Fruit fly (Drosophila melanogaster) whole organism, prepupa: ENCODE results near the gene ich.

ENCODE experiments used
- Blimp-1 ChIP-seq: fragments of 200-800 bp; sonication (Bioruptor generic); optimal IDR thresholded peaks from 3 replicates; lab custom pipeline; 2017; ENCODE audit warnings: missing biosample characterization, missing genetic modification characterization, mild to moderate bottlenecking, moderate library complexity, missing genetic modification reagents
- CG10631 ChIP-seq: fragments of 200-800 bp; sonication (Bioruptor generic); optimal IDR thresholded peaks from 2 replicates; lab custom pipeline; 2016; ENCODE audit warnings: missing biosample characterization, missing genetic modification characterization
- CG10669 ChIP-seq: fragments of 200-800 bp; sonication (Bioruptor generic); optimal IDR thresholded peaks from 3 replicates; lab custom pipeline; 2018; ENCODE audit warnings: missing biosample characterization, mild to moderate bottlenecking, missing genetic modification characterization, moderate library complexity
- CG11294 ChIP-seq: fragments of 200-800 bp; sonication (Bioruptor generic); IDR thresholded peaks from 2 replicates; pipeline ENCODE4 v1.3.6; 2022; ENCODE audit warnings: missing biosample characterization, missing genetic modification characterization
- CG11762 ChIP-seq: fragments of 200-800 bp; sonication (Bioruptor generic); optimal IDR thresholded peaks from 3 replicates; lab custom pipeline; 2016; ENCODE audit warnings: missing biosample characterization, missing genetic modification characterization; ENCODE audit not compliant: insufficient read depth
- CG11902 ChIP-seq: fragments of 200-800 bp; sonication (Bioruptor generic); optimal IDR thresholded peaks from 3 replicates; lab custom pipeline; 2016; ENCODE audit warnings: missing biosample characterization, missing genetic modification characterization
- CG15336 ChIP-seq: fragments of 200-800 bp; sonication (Bioruptor generic); IDR thresholded peaks from 2 replicates; pipeline ENCODE4 v1.3.6; 2022; ENCODE audit warnings: missing biosample characterization, missing genetic modification characterization
- CG1621 ChIP-seq: fragments of 200-800 bp; sonication (Bioruptor generic); optimal IDR thresholded peaks from 3 replicates; lab custom pipeline; 2018; ENCODE audit warnings: missing biosample characterization, mild to moderate bottlenecking, missing genetic modification characterization
- CG16779 ChIP-seq: fragments of 200-800 bp; sonication (Bioruptor generic); optimal IDR thresholded peaks from 3 replicates; lab custom pipeline; 2017; ENCODE audit warnings: missing biosample characterization, mild to moderate bottlenecking, missing genetic modification characterization
- CG3032 ChIP-seq: fragments of 200-800 bp; optimal IDR thresholded peaks from 2 replicates; lab custom pipeline; 2019; ENCODE audit warnings: missing biosample characterization, mild to moderate bottlenecking, missing genetic modification characterization, moderate library complexity
- CG31627 ChIP-seq: fragments of 200-800 bp; sonication (Bioruptor generic); optimal IDR thresholded peaks from 3 replicates; lab custom pipeline; 2016; ENCODE audit warnings: missing biosample characterization, missing genetic modification characterization
- CG32006 ChIP-seq: fragments of 200-800 bp; sonication (Bioruptor generic); optimal IDR thresholded peaks from 3 replicates; lab custom pipeline; 2017; ENCODE audit warnings: missing biosample characterization, mild to moderate bottlenecking, missing genetic modification characterization
- CG34406 ChIP-seq: fragments of 200-800 bp; sonication (Bioruptor generic); optimal IDR thresholded peaks from 3 replicates; lab custom pipeline; 2016; ENCODE audit warnings: missing biosample characterization, missing genetic modification characterization
- CG3919 ChIP-seq: fragments of 200-800 bp; sonication (Bioruptor generic); optimal IDR thresholded peaks from 3 replicates; lab custom pipeline; 2016; ENCODE audit warnings: missing biosample characterization, missing genetic modification characterization
- CG4318 ChIP-seq: fragments of 200-800 bp; sonication (Bioruptor generic); optimal IDR thresholded peaks from 3 replicates; lab custom pipeline; 2017; ENCODE audit warnings: missing biosample characterization, mild to moderate bottlenecking, missing genetic modification characterization
- CG6276 ChIP-seq: fragments of 200-800 bp; sonication (Bioruptor generic); optimal IDR thresholded peaks from 2 replicates; lab custom pipeline; 2017; ENCODE audit warnings: missing biosample characterization, mild to moderate bottlenecking, missing genetic modification characterization
- CG6792 ChIP-seq: fragments of 200-800 bp; sonication (Bioruptor generic); optimal IDR thresholded peaks from 3 replicates; lab custom pipeline; 2016; ENCODE audit warnings: missing biosample characterization, missing genetic modification characterization
- CG8119 ChIP-seq: fragments of 200-800 bp; sonication (Bioruptor generic); IDR thresholded peaks from 3 replicates; pipeline ENCODE4 v1.3.6; 2022; ENCODE audit warnings: missing biosample characterization, missing genetic modification characterization
- CG8319 ChIP-seq: fragments of 200-800 bp; sonication (Bioruptor generic); optimal IDR thresholded peaks from 3 replicates; lab custom pipeline; 2016; ENCODE audit warnings: missing biosample characterization, missing genetic modification characterization
- CG8632 ChIP-seq: fragments of 200-800 bp; sonication (Bioruptor generic); optimal IDR thresholded peaks from 3 replicates; lab custom pipeline; 2016; ENCODE audit warnings: missing biosample characterization, missing genetic modification characterization
- Eip75B ChIP-seq: fragments of 200-800 bp; sonication (Bioruptor generic); optimal IDR thresholded peaks from 3 replicates; lab custom pipeline; 2016; ENCODE audit warnings: missing biosample characterization, missing genetic modification characterization
- Eip78C ChIP-seq: fragments of 200-800 bp; sonication (Bioruptor generic); peaks from one replicate; lab custom pipeline; 2016; ENCODE audit warnings: missing biosample characterization, missing genetic modification characterization
- Eip93F ChIP-seq: fragments of 200-800 bp; sonication (Bioruptor generic); optimal IDR thresholded peaks from 2 replicates; lab custom pipeline; 2016; ENCODE audit warnings: missing biosample characterization, mild to moderate bottlenecking, missing genetic modification characterization
- Ets21C ChIP-seq: fragments of 200-800 bp; sonication (Bioruptor generic); optimal IDR thresholded peaks from 3 replicates; lab custom pipeline; 2016; ENCODE audit warnings: missing biosample characterization, missing genetic modification characterization
- Ets96B ChIP-seq: fragments of 200-800 bp; optimal IDR thresholded peaks from 2 replicates; lab custom pipeline; 2019; ENCODE audit warnings: missing biosample characterization, mild to moderate bottlenecking, missing genetic modification characterization, moderate library complexity
- Gug ChIP-seq: fragments of 200-800 bp; sonication (Bioruptor generic); IDR thresholded peaks from 2 replicates; pipeline ENCODE4 v1.3.6; 2022; ENCODE audit warnings: missing biosample characterization, missing genetic modification characterization
- Hr38 ChIP-seq: sonication (Bioruptor generic); optimal IDR thresholded peaks from 2 replicates; lab custom pipeline; 2016; ENCODE audit warnings: missing biosample characterization, missing genetic modification characterization
- Hr4 ChIP-seq: fragments of 200-800 bp; sonication (Bioruptor generic); optimal IDR thresholded peaks from 3 replicates; lab custom pipeline; 2016; ENCODE audit warnings: missing biosample characterization, missing genetic modification characterization
- Lpt ChIP-seq: fragments of 200-800 bp; sonication (Bioruptor generic); optimal IDR thresholded peaks from 3 replicates; lab custom pipeline; 2016; ENCODE audit warnings: missing biosample characterization, missing genetic modification characterization
- Met ChIP-seq: fragments of 200-800 bp; sonication (Bioruptor generic); optimal IDR thresholded peaks from 3 replicates; lab custom pipeline; 2016; ENCODE audit warnings: missing biosample characterization, missing genetic modification characterization
- OdsH ChIP-seq: fragments of 200-800 bp; sonication (Bioruptor generic); optimal IDR thresholded peaks from 3 replicates; lab custom pipeline; 2016; ENCODE audit warnings: missing biosample characterization, missing genetic modification characterization
- Smox ChIP-seq: fragments of 200-800 bp; sonication (Bioruptor generic); optimal IDR thresholded peaks from 3 replicates; lab custom pipeline; 2016; ENCODE audit warnings: missing biosample characterization, missing genetic modification characterization
- Sox102F ChIP-seq: fragments of 200-800 bp; sonication (Bioruptor generic); optimal IDR thresholded peaks from 2 replicates; lab custom pipeline; 2016; ENCODE audit warnings: missing biosample characterization, mild to moderate bottlenecking, missing genetic modification characterization
- Sox14 ChIP-seq: fragments of 200-800 bp; sonication (Bioruptor generic); optimal IDR thresholded peaks from 3 replicates; lab custom pipeline; 2016; ENCODE audit warnings: missing biosample characterization, missing genetic modification characterization
- Sox15 ChIP-seq: fragments of 200-800 bp; sonication (Bioruptor generic); optimal IDR thresholded peaks from 3 replicates; lab custom pipeline; 2016; ENCODE audit warnings: missing biosample characterization, missing genetic modification characterization
- achi ChIP-seq: fragments of 200-800 bp; sonication (Bioruptor generic); optimal IDR thresholded peaks from 3 replicates; lab custom pipeline; 2016; ENCODE audit warnings: missing biosample characterization, missing genetic modification characterization
- acj6 ChIP-seq: fragments of 200-800 bp; sonication (Bioruptor generic); optimal IDR thresholded peaks from 3 replicates; lab custom pipeline; 2016; ENCODE audit warnings: missing biosample characterization, missing genetic modification characterization
- cyc ChIP-seq: fragments of 200-800 bp; sonication (Bioruptor generic); optimal IDR thresholded peaks from 3 replicates; lab custom pipeline; 2016; ENCODE audit warnings: missing biosample characterization, missing genetic modification characterization
- dac ChIP-seq: fragments of 200-800 bp; sonication (Bioruptor generic); optimal IDR thresholded peaks from 2 replicates; lab custom pipeline; 2017; ENCODE audit warnings: missing biosample characterization, mild to moderate bottlenecking, missing genetic modification characterization
- dsx ChIP-seq: fragments of 200-800 bp; optimal IDR thresholded peaks from 3 replicates; lab custom pipeline; 2019; ENCODE audit warnings: missing biosample characterization, mild to moderate bottlenecking, missing genetic modification characterization, moderate library complexity; ENCODE audit not compliant: poor library complexity, severe bottlenecking
- esn ChIP-seq: fragments of 200-800 bp; sonication (Bioruptor generic); optimal IDR thresholded peaks from 2 replicates; lab custom pipeline; 2016; ENCODE audit warnings: missing biosample characterization, mild to moderate bottlenecking, missing genetic modification characterization, moderate library complexity
- fd85E ChIP-seq: fragments of 200-800 bp; sonication (Bioruptor generic); optimal IDR thresholded peaks from 3 replicates; lab custom pipeline; 2016; ENCODE audit warnings: missing biosample characterization, missing genetic modification characterization
- fkh ChIP-seq: fragments of 200-800 bp; sonication (Bioruptor generic); optimal IDR thresholded peaks from 3 replicates; lab custom pipeline; 2017; ENCODE audit warnings: missing biosample characterization, mild to moderate bottlenecking, missing genetic modification characterization, moderate library complexity
- net ChIP-seq: fragments of 200-800 bp; sonication (Bioruptor generic); optimal IDR thresholded peaks from 3 replicates; lab custom pipeline; 2016; ENCODE audit warnings: missing biosample characterization, missing genetic modification characterization
- pdm3 ChIP-seq: fragments of 200-800 bp; sonication (Bioruptor generic); optimal IDR thresholded peaks from 3 replicates; lab custom pipeline; 2016; ENCODE audit warnings: missing biosample characterization, missing genetic modification characterization
- salr ChIP-seq, 2 experiments: fragments of 200-800 bp; sonication (Bioruptor generic); optimal IDR thresholded peaks; 3 replicates each; lab custom pipeline; 2016 to 2018; ENCODE audit warnings: missing biosample characterization in 2 of 2, missing genetic modification characterization in 2 of 2, mild to moderate bottlenecking in 1 of 2
- spab ChIP-seq: fragments of 200-800 bp; sonication (Bioruptor generic); optimal IDR thresholded peaks from 2 replicates; lab custom pipeline; 2017; ENCODE audit warnings: missing biosample characterization, mild to moderate bottlenecking, missing genetic modification characterization, missing genetic modification reagents
- ss ChIP-seq, 2 experiments: fragments of 200-800 bp; sonication (Bioruptor generic); optimal IDR thresholded peaks; 2 replicates in 1 of 2; 3 replicates in 1 of 2; lab custom pipeline; 2017 to 2018; ENCODE audit warnings: mild to moderate bottlenecking in 2 of 2, missing biosample characterization in 2 of 2, missing genetic modification characterization in 2 of 2, moderate library complexity in 1 of 2
- svp ChIP-seq: fragments of 200-800 bp; sonication (Bioruptor generic); peaks from one replicate; lab custom pipeline; 2016; ENCODE audit warnings: missing biosample characterization, missing genetic modification characterization
- topi ChIP-seq: fragments of 200-800 bp; sonication (Bioruptor generic); optimal IDR thresholded peaks from 3 replicates; lab custom pipeline; 2016; ENCODE audit warnings: missing biosample characterization, missing genetic modification characterization
- vri ChIP-seq: fragments of 200-800 bp; sonication (Bioruptor generic); optimal IDR thresholded peaks from 3 replicates; lab custom pipeline; 2016; ENCODE audit warnings: missing biosample characterization, mild to moderate bottlenecking, missing genetic modification characterization

Gene ich

DNA sequence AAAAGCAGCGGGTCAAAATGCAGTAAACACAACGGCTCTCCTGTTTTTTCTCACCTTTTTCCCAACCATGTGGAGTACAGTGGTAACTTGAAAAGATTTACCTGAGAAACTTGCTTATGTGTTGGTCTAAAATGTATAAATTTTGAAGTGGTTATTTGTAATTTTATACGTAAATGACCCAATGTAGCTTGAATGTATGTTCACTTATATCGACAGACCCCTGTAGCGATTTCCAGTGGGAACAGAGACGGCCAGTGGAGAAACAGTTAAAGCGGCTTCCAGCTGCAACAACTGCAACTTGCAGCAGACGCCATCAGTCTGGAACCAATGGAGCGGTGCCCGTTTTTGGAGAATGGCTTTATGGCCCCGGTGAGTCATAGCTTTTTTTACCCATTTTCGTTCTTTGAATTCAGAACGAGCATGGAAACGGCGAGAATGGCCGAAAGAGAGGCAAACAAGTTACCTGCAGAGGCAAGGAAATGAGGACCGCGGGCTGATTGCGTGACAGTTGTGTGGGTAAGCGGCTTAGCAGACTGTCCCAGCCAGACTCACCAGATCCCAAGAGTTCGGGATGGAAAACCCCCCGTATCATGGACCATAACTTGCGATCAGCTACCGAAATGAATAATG, 36.8 kb downstream of the ich start:
- peak; percentile 94 for TF ChIP-seq Ets96B (tag; lab: Kevin White, UChicago)
- TF ChIP-seq fd85E: peak; percentile 93
- TF ChIP-seq Lpt (GFP tag; lab: Kevin White, UChicago): peak; percentile 96
- TF ChIP-seq net (GFP tag; lab: Kevin White, UChicago): peak; percentile 87
- peak; percentile 74 for TF ChIP-seq CG6276 (GFP tag; lab: Kevin White, UChicago)
- peak; percentile 95 for TF ChIP-seq svp (GFP tag; lab: Kevin White, UChicago)
- peak; percentile 70 for TF ChIP-seq CG4318 (GFP tag; lab: Kevin White, UChicago)
- peak; percentile 82 for TF ChIP-seq CG8632
- TF ChIP-seq ss (GFP tag; optimal IDR thresholded peaks at IDR 0.05; lab: Kevin White, UChicago): peak; percentile 79 to 92
- TF ChIP-seq topi (GFP tag; lab: Kevin White, UChicago): peak; percentile 93
- peak; percentile 89 for TF ChIP-seq CG11902 (GFP tag; lab: Kevin White, UChicago)
- peak; percentile 92 for TF ChIP-seq Sox14 (GFP tag; lab: Kevin White, UChicago)
- TF ChIP-seq CG3919 (GFP tag; lab: Kevin White, UChicago): peak; percentile 94
- TF ChIP-seq CG11294 (GFP tag; lab: Robert Waterston, UW): peak; percentile 52; the same call in 1 of the 2 replicates
- TF ChIP-seq Sox102F (GFP tag; lab: Kevin White, UChicago): peak; percentile 96
- TF ChIP-seq OdsH: peak; percentile 90
- TF ChIP-seq Smox (GFP tag; lab: Kevin White, UChicago): peak; percentile 93
- TF ChIP-seq Hr4 (GFP tag; lab: Kevin White, UChicago): peak; percentile 80
- TF ChIP-seq spab (GFP tag; lab: Kevin White, UChicago): peak; percentile 96
- TF ChIP-seq CG34406 (GFP tag; lab: Kevin White, UChicago): peak; percentile 85
- peak; percentile 76 to 81 for TF ChIP-seq salr (GFP tag; optimal IDR thresholded peaks at IDR 0.05; lab: Kevin White, UChicago)
- TF ChIP-seq pdm3: peak; percentile 89
- peak; percentile 79 for TF ChIP-seq CG11762 (GFP tag; lab: Kevin White, UChicago)
- TF ChIP-seq Blimp-1 (GFP tag; lab: Kevin White, UChicago): peak; percentile 87
- peak; percentile 93 for TF ChIP-seq Eip75B
- TF ChIP-seq Eip93F (GFP tag; lab: Kevin White, UChicago): peak; percentile 79
- no peak for TF ChIP-seq Hr38 (GFP tag; lab: Kevin White, UChicago)
- peak; percentile 86 for TF ChIP-seq CG10631
- TF ChIP-seq CG10669 (GFP tag; lab: Kevin White, UChicago): peak; percentile 98
- peak; percentile 80 for TF ChIP-seq CG32006 (GFP tag; lab: Kevin White, UChicago)
- TF ChIP-seq achi: peak; percentile 90
- peak; percentile 50 for TF ChIP-seq dac (GFP tag; lab: Kevin White, UChicago)
- TF ChIP-seq cyc (GFP tag; lab: Kevin White, UChicago): peak; percentile 97
- TF ChIP-seq Met: peak; percentile 95
- TF ChIP-seq Eip78C (GFP tag; lab: Kevin White, UChicago): peak; percentile 97
- TF ChIP-seq CG15336 (GFP tag; lab: Robert Waterston, UW): peak; percentile 83
- peak; percentile 92 for TF ChIP-seq CG31627 (GFP tag; lab: Kevin White, UChicago)
- peak; percentile 93 for TF ChIP-seq Gug (GFP tag; lab: Robert Waterston, UW)
- peak; percentile 78 for TF ChIP-seq Sox15 (GFP tag; lab: Kevin White, UChicago)
- peak; percentile 88 for TF ChIP-seq dsx
- peak; percentile 91 for TF ChIP-seq acj6 (GFP tag; lab: Kevin White, UChicago)
- peak; percentile 82 for TF ChIP-seq CG8119 (GFP tag; lab: Robert Waterston, UW)
- TF ChIP-seq CG6792 (GFP tag; lab: Kevin White, UChicago): peak; percentile 91
- peak; percentile 90 for TF ChIP-seq vri
- TF ChIP-seq CG3032: peak; percentile 94
- peak; percentile 92 for TF ChIP-seq CG1621 (tag; lab: Kevin White, UChicago)
- TF ChIP-seq CG8319 (GFP tag; lab: Kevin White, UChicago): peak; percentile 78
- TF ChIP-seq CG16779 (tag; lab: Kevin White, UChicago): peak; percentile 75
- peak; percentile 92 for TF ChIP-seq Ets21C (GFP tag; lab: Kevin White, UChicago)
- TF ChIP-seq fkh (GFP tag; lab: Kevin White, UChicago): no peak
- peak; percentile 95 for TF ChIP-seq esn (GFP tag; lab: Kevin White, UChicago)
